Worm (Caenorhabditis elegans) whole organism, midembryonic: ENCODE data around the gene T09A12.8.

ENCODE experiments used
- T22C8.4 ChIP-seq: fragments of 200-800 bp; sonication (Bioruptor generic); IDR thresholded peaks from 2 replicates; pipeline ENCODE4 v1.3.6; 2022; ENCODE audit warnings: missing genetic modification characterization, missing compliant biosample characterization
- cog-1 ChIP-seq: sonication (generic microtip); optimal IDR thresholded peaks from 2 replicates; lab custom pipeline; 2016; ENCODE audit warnings: missing genetic modification characterization, missing compliant biosample characterization
- flt-1 ChIP-seq: fragments of 200-800 bp; sonication (Bioruptor generic); IDR thresholded peaks from 2 replicates; pipeline ENCODE4 v1.3.6; 2022; ENCODE audit warnings: missing genetic modification characterization, missing compliant biosample characterization
- klf-2 ChIP-seq: fragments of 200-800 bp; sonication (Bioruptor generic); conservative IDR thresholded peaks from 2 replicates; pipeline ENCODE4 v1.3.6; 2022; ENCODE audit warnings: missing genetic modification reagents, missing genetic modification characterization, missing compliant biosample characterization
- med-1 ChIP-seq: sonication (generic microtip); optimal IDR thresholded peaks from 2 replicates; lab custom pipeline; 2017; ENCODE audit warnings: missing genetic modification characterization, mild to moderate bottlenecking, missing compliant biosample characterization, antibody characterized with exemption, missing genetic modification reagents; ENCODE audit not compliant: insufficient read depth
- ref-1 ChIP-seq: fragments of 200-800 bp; sonication (Bioruptor generic); conservative IDR thresholded peaks from 2 replicates; pipeline ENCODE4 v1.3.6; 2022; ENCODE audit warnings: missing genetic modification reagents, missing genetic modification characterization, missing compliant biosample characterization
- tab-1 ChIP-seq: fragments of 200-800 bp; sonication (Bioruptor generic); IDR thresholded peaks from 2 replicates; pipeline ENCODE4 v1.3.6; 2022; ENCODE audit warnings: missing genetic modification characterization, missing compliant biosample characterization
- ztf-23 ChIP-seq: fragments of 200-800 bp; sonication (Bioruptor generic); IDR thresholded peaks from 2 replicates; pipeline ENCODE4 v1.3.6; 2022; ENCODE audit warnings: missing genetic modification reagents, missing genetic modification characterization, missing compliant biosample characterization
- ztf-29 ChIP-seq: fragments of 200-800 bp; sonication (Bioruptor generic); IDR thresholded peaks from 2 replicates; pipeline ENCODE4 v1.3.6; 2022; ENCODE audit warnings: missing genetic modification reagents, missing genetic modification characterization, missing compliant biosample characterization

Gene T09A12.8

ce11 chrIV:8206314-8206713 lies 37.2 kb downstream of the T09A12.8 start, which contains the start of gene svh-1:
svh-1 (plus strand) TSS chrIV:8206614.
- TF ChIP-seq ref-1 (GFP tag; lab: Robert Waterston, UW) (no peak), med-1 (no peak), cog-1 (tag; lab: Kevin White, UChicago) (no peak), tab-1 (GFP tag; lab: Robert Waterston, UW) (no peak), klf-2 (GFP tag; lab: Robert Waterston, UW) (no peak), ztf-23 (GFP tag; lab: Robert Waterston, UW) (no peak), ztf-29 (GFP tag; lab: Robert Waterston, UW) (no peak), T22C8.4 (no peak), flt-1 (GFP tag; lab: Robert Waterston, UW) (no peak)

DNA sequence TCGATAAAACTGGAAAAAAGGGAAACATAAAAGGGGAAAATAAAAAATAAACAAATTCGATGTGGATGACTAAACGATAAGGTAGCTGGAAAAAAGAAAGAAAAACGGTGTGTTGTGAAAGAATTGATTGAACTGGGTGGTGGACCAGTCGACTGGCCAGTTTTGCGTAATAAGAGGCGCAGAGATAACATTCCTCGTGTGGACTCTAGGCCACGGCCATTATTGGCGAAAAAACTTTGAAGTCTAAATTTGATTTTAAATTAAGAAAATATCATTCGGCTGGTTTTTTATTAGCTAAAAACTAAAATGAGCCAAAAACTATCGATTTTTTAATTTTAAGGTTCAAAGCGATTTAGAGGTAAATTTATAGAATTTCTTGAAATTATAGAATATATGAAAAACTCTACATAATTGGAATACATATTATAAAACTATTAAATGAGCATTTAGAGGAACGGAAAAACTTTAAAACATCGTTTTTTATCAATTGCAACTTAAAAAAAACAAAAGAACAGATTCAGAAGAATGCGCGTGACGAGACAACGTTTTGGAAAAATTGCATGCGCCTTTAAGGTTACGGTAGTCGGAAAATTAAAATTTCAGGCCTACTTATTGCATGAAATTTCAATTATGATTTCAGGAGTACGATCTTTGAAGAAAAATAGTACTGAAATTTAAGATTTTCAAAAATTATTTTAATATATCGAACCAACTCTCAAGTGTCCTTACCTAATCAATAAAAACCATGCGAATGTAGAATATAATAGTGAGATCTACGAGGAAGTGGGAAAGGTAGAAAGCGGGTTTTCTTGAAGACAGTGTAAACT lies 38.0 kb downstream of the T09A12.8 start, which contains the start of gene hgrs-1:
Gene hgrs-1, minus strand, starts transcription at position 777 of the 827 bp plus-strand sequence.
- TF ChIP-seq tab-1 (GFP tag; lab: Robert Waterston, UW) (no peak), T22C8.4 (no peak), flt-1 (GFP tag; lab: Robert Waterston, UW) (no peak), med-1 (no peak), cog-1 (tag; lab: Kevin White, UChicago) (no peak), klf-2 (GFP tag; lab: Robert Waterston, UW) (no peak), ref-1 (GFP tag; lab: Robert Waterston, UW) (no peak), ztf-23 (GFP tag; lab: Robert Waterston, UW) (no peak), ztf-29 (GFP tag; lab: Robert Waterston, UW) (no peak)

DNA sequence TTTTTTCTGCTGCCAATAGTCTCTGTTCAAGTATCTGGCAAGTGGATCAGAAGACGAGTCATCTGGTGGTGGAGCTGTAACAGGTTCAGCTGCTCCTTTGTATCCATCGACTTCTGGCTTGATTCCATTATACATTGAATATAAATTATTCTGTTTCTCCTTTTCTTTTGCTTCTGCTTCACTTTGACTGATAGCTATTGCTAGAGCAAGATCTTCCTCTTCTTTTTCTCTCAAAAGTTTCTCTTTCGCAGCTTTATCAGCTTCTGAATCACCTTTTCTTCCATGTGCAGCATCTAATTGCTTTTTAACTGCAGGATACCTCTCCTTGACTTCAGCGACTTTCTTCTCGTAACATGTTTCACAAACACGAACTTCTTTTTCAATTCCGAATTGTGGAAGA lies 39.9 kb downstream of the T09A12.8 start:
- TF ChIP-seq ref-1 (GFP tag; lab: Robert Waterston, UW): no peak
- TF ChIP-seq cog-1 (tag; lab: Kevin White, UChicago): no peak
- no peak for TF ChIP-seq tab-1 (GFP tag; lab: Robert Waterston, UW)
- no peak for TF ChIP-seq flt-1 (GFP tag; lab: Robert Waterston, UW)
- no peak for TF ChIP-seq ztf-23 (GFP tag; lab: Robert Waterston, UW)
- TF ChIP-seq med-1: no peak
- TF ChIP-seq T22C8.4: no peak
- TF ChIP-seq klf-2 (GFP tag; lab: Robert Waterston, UW): no peak
- no peak for TF ChIP-seq ztf-29 (GFP tag; lab: Robert Waterston, UW)

- TF ChIP-seq ztf-23 (GFP tag; lab: Robert Waterston, UW) (no peak), cog-1 (tag; lab: Kevin White, UChicago) (no peak), klf-2 (GFP tag; lab: Robert Waterston, UW) (no peak), ztf-29 (GFP tag; lab: Robert Waterston, UW) (no peak), tab-1 (GFP tag; lab: Robert Waterston, UW) (no peak), med-1 (no peak), ref-1 (GFP tag; lab: Robert Waterston, UW) (no peak)
Measured at ce11 chrIV:8201133-8201532, 42.4 kb downstream of the T09A12.8 start, which contains the start of gene glrx-22. glrx-22 (minus strand) TSS chrIV:8201233.

- no peak for TF ChIP-seq tab-1 (GFP tag; lab: Robert Waterston, UW)
- no peak for TF ChIP-seq ztf-23 (GFP tag; lab: Robert Waterston, UW)
- no peak for TF ChIP-seq ref-1 (GFP tag; lab: Robert Waterston, UW)
- TF ChIP-seq T22C8.4: no peak
- TF ChIP-seq cog-1 (tag; lab: Kevin White, UChicago): no peak
Measured at ce11 chrIV:8199824-8200223, 43.7 kb downstream of the T09A12.8 start.

DNA sequence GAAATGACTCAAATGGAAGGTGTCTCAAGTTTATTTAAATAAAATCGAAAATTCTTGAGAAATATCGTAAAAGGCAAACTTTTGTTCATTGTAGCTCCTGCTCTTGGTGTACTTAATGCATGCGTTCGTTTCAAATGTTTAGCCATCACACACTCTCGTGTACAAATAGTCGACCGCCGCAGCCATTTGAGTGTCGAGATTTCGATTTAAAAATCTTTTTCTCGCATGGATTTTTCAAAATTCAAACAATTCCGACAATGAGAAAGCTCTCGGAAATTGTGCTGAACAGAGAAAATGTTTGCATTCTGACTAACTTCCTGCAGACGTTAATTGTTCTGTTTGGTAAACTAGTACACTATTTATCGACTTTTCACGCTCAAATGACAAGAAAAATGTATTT lies 44.2 kb downstream of the T09A12.8 start:
- no peak for TF ChIP-seq med-1
- no peak for TF ChIP-seq klf-2 (GFP tag; lab: Robert Waterston, UW)

DNA sequence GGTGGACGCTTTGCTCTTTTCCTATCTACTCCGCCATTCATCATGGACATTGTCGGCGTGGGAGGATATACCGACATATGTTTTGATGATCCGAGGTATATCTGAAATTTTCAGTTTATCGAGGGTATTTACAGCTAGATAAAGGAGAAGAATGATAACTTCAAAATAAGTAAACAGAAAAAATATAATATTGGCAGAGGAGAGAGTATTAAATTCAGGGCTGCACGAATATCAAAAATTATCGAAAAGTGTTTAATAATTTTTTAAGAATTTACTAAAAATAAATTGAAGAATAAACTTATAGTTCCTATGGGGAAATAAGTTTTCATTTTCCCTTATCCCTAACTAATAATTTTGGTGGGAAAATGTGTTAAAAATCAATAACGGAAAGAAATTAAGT lies 44.6 kb downstream of the T09A12.8 start, which contains the start of gene wsp-1:
Gene wsp-1, minus strand, starts transcription at position 101 of the 400 bp plus-strand sequence.
- no peak for TF ChIP-seq ref-1 (GFP tag; lab: Robert Waterston, UW)
- TF ChIP-seq flt-1 (GFP tag; lab: Robert Waterston, UW): no peak
- no peak for TF ChIP-seq T22C8.4
- no peak for TF ChIP-seq tab-1 (GFP tag; lab: Robert Waterston, UW)
- TF ChIP-seq ztf-29 (GFP tag; lab: Robert Waterston, UW): no peak
- TF ChIP-seq klf-2 (GFP tag; lab: Robert Waterston, UW): no peak
- TF ChIP-seq ztf-23 (GFP tag; lab: Robert Waterston, UW): no peak
- no peak for TF ChIP-seq cog-1 (tag; lab: Kevin White, UChicago)
- no peak for TF ChIP-seq med-1

ce11 chrIV:8192878-8193277 lies 50.6 kb downstream of the T09A12.8 start:
- TF ChIP-seq klf-2 (GFP tag; lab: Robert Waterston, UW) (no peak), flt-1 (GFP tag; lab: Robert Waterston, UW) (no peak), ztf-29 (GFP tag; lab: Robert Waterston, UW) (no peak), cog-1 (tag; lab: Kevin White, UChicago) (no peak), T22C8.4 (no peak), med-1 (no peak)
